Worm (Caenorhabditis elegans): ENCODE data around the gene srh-32.
"Not testable (repeated sequence)": the region's sequence is repeated elsewhere in the genome, so short reads cannot be mapped to it uniquely, and the experiment has no call there.

DNA sequence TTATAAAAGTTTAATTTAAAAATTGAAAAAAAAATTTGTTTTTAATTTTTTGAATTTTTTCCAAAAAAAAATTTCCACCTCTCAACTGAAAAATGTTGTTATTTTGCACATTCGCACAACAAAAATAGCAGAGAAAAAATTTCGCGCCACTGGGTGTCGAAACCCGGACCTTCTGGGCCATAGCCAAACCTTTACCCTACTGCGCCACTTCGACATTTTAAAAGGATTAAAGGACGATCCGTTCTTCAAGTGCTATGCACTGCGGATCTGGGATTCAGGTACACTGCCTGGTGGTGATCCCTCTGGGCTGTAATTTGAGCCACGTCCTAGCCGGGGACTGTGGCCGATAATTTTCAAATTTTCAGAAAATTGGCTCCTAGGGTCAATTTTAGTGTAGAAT lies 13.6 kb upstream of the srh-32 start:
- TF ChIP-seq nhr-77 (tag; optimal IDR thresholded peaks at IDR 0.05); lin-13 (GFP tag; optimal IDR thresholded peaks at IDR 0.05); egl-27 (tag; optimal IDR thresholded peaks at IDR 0.05); ceh-82 (tag; optimal IDR thresholded peaks at IDR 0.05); dmd-9 (GFP tag; IDR thresholded peaks at IDR 0.05): not testable (repeated sequence)
